Worm (Caenorhabditis elegans): ENCODE results near the gene C07A4.3.

- no peak for TF ChIP-seq dve-1 (tag; optimal IDR thresholded peaks at IDR 0.05)
- no peak for TF ChIP-seq ets-4 (tag; optimal IDR thresholded peaks at IDR 0.05)
- TF ChIP-seq pha-4 (tag; optimal IDR thresholded peaks at IDR 0.05) = no peak
- no peak for TF ChIP-seq hlh-6 (tag; optimal IDR thresholded peaks at IDR 0.05)
- TF ChIP-seq hlh-8 (tag; optimal IDR thresholded peaks at IDR 0.05) = no peak
Observed at ce11 chrX:10176295-10176694, 1.5 kb downstream of the C07A4.3 start, which contains the start of gene ncs-4.

All from whole organism, late embryonic.